Worm (Caenorhabditis elegans) whole organism, young adult: ENCODE results near the gene T04A6.2.

ENCODE experiments used
- B0261.1 ChIP-seq: sonication (generic microtip); optimal IDR thresholded peaks from 2 replicates; lab custom pipeline; 2016; ENCODE audit warnings: mild to moderate bottlenecking, missing genetic modification characterization, moderate library complexity, missing compliant biosample characterization
- F10E7.11 ChIP-seq: sonication (generic microtip); optimal IDR thresholded peaks from 2 replicates; lab custom pipeline; 2017; ENCODE audit warnings: mild to moderate bottlenecking, missing genetic modification characterization, moderate library complexity, missing compliant biosample characterization
- T07F8.4 ChIP-seq: sonication (generic microtip); optimal IDR thresholded peaks from 2 replicates; lab custom pipeline; 2016; ENCODE audit warnings: mild to moderate bottlenecking, missing genetic modification characterization, moderate library complexity, missing compliant biosample characterization
- chd-7 ChIP-seq: sonication (generic microtip); optimal IDR thresholded peaks from 2 replicates; lab custom pipeline; 2016; ENCODE audit warnings: mild to moderate bottlenecking, missing genetic modification characterization, moderate library complexity, missing compliant biosample characterization
- ets-4 ChIP-seq: fragments of 200-800 bp; sonication (Bioruptor generic); optimal IDR thresholded peaks from 2 replicates; lab custom pipeline; 2018; ENCODE audit warnings: mild to moderate bottlenecking, missing genetic modification characterization, missing compliant biosample characterization
- hmg-20 ChIP-seq: fragments of 200-800 bp; sonication (Bioruptor generic); IDR thresholded peaks from 2 replicates; pipeline ENCODE4 v1.3.6; 2022; ENCODE audit warnings: missing genetic modification reagents, missing genetic modification characterization, missing compliant biosample characterization
- lin-54 ChIP-seq: fragments of 200-800 bp; sonication (Bioruptor generic); optimal IDR thresholded peaks from 2 replicates; lab custom pipeline; 2018; ENCODE audit warnings: mild to moderate bottlenecking, missing genetic modification characterization, missing compliant biosample characterization
- rpc-1 ChIP-seq, 2 experiments: fragments of 150-350 bp in 1 of 2; sonication (generic microtip) in 1 of 2; optimal IDR thresholded peaks; 2 replicates each; lab custom pipeline; 2014 to 2018; ENCODE audit warnings: missing biosample characterization in 1 of 2, missing genetic modification characterization in 1 of 2, missing genetic modification reagents in 1 of 2, missing genotype in 1 of 2
- unc-130 ChIP-seq: sonication (generic microtip); optimal IDR thresholded peaks from 2 replicates; lab custom pipeline; 2016; ENCODE audit warnings: missing genetic modification reagents, missing genetic modification characterization, missing compliant biosample characterization
- ztf-25 ChIP-seq: fragments of 200-800 bp; sonication (Bioruptor generic); IDR thresholded peaks from 2 replicates; pipeline ENCODE4 v1.3.6; 2022; ENCODE audit warnings: missing genetic modification reagents, missing genetic modification characterization, missing compliant biosample characterization

DNA sequence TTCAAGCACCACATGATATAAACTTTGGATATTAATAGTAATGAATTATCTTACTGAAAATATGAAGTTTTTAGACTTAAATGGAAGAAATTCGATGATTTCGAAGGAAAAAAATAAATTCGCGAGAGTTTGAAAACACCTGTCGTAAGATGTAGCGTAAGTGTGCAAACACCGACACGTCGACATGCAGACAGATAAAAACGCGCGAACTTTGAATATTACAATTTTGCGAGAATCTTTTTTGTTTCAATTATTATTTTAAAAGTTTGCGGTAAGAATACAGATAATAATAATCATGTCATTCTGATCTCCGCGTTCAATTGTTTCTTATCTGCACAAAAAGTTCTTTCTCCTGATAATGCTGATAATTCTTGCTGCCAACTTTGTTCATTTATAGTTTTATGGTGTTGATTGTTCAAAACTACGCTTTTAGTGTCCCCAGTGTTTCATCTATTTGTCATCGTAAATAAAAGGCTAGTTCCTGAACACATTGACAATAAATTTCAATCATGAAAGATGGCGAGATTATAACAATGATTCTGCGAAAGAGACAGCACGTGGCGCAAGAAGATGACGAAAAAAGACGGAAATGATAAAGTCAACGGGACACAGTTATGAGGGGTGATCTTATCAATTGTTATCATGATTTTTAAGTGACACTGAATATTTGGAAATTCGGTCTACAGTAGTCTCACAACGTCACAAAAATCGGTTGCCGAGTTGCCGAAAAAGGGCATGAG is 29.4 kb downstream of the T04A6.2 start:
- TF ChIP-seq rpc-1 (optimal IDR thresholded peaks at IDR 0.05; lab: Kevin White, UChicago) (no peak), rpc-1 (tag; optimal IDR thresholded peaks at IDR 0.05; lab: Kevin White, UChicago) (no peak), ets-4 (peak; percentile 81), chd-7 (tag; lab: Kevin White, UChicago) (no peak), lin-54 (GFP tag; lab: Kevin White, UChicago) (peak; percentile 7), unc-130 (no peak), F10E7.11 (no peak), T07F8.4 (no peak), B0261.1 (no peak), ztf-25 (GFP tag; lab: Robert Waterston, UW) (no peak), hmg-20 (GFP tag; lab: Robert Waterston, UW) (no peak)
